Worm (Caenorhabditis elegans) whole organism, L4 larva: ENCODE data around the gene mxl-2.

Experiments used
- F44E2.7 ChIP-seq: fragments of 200-800 bp; sonication (Bioruptor generic); IDR thresholded peaks from 2 replicates; pipeline ENCODE4 v2.1.2; 2022; ENCODE audit warnings: missing genetic modification characterization, missing compliant biosample characterization
- ceh-20 ChIP-seq: fragments of 200-800 bp; sonication (Bioruptor generic); IDR thresholded peaks from 2 replicates; pipeline ENCODE4 v1.3.6; 2022; ENCODE audit warnings: missing genetic modification reagents, missing genetic modification characterization, missing compliant biosample characterization
- ceh-82 ChIP-seq: sonication (generic microtip); optimal IDR thresholded peaks from 2 replicates; lab custom pipeline; 2017; ENCODE audit warnings: missing biosample characterization, missing genetic modification characterization
- daf-12 ChIP-seq: fragments of 150-350 bp; optimal IDR thresholded peaks from 2 replicates; lab custom pipeline; 2014; ENCODE audit warnings: missing biosample characterization, missing genetic modification reagents, missing genetic modification characterization
- lin-29 ChIP-seq: fragments of 200-800 bp; sonication (Bioruptor generic); IDR thresholded peaks from 2 replicates; pipeline ENCODE4 v1.3.6; 2022; ENCODE audit warnings: missing genetic modification reagents, missing genetic modification characterization, missing compliant biosample characterization
- lin-39 ChIP-seq: fragments of 150-350 bp; optimal IDR thresholded peaks from 2 replicates; lab custom pipeline; 2014; ENCODE audit warnings: missing biosample characterization, missing genetic modification reagents, missing genetic modification characterization
- mes-2 ChIP-seq: sonication (generic microtip); optimal IDR thresholded peaks from 2 replicates; lab custom pipeline; 2016; ENCODE audit warnings: missing genotype, mild to moderate bottlenecking, missing genetic modification characterization, missing compliant biosample characterization; ENCODE audit not compliant: poor library complexity, severe bottlenecking
- pqm-1 ChIP-seq: sonication (generic microtip); optimal IDR thresholded peaks from 2 replicates; lab custom pipeline; 2017; ENCODE audit warnings: missing biosample characterization, missing genetic modification characterization
- zag-1 ChIP-seq: fragments of 150-350 bp; optimal IDR thresholded peaks from 2 replicates; lab custom pipeline; 2014; ENCODE audit warnings: missing biosample characterization, missing genetic modification characterization

- TF ChIP-seq ceh-82 (tag; lab: Kevin White, UChicago), result no peak
- TF ChIP-seq zag-1 (tag; lab: Kevin White, UChicago), result no peak
- no peak for TF ChIP-seq lin-39
- TF ChIP-seq mes-2 (tag; lab: Kevin White, UChicago), result no peak
- no peak for TF ChIP-seq lin-29 (GFP tag; lab: Robert Waterston, UW)
- no peak for TF ChIP-seq pqm-1 (tag; lab: Kevin White, UChicago)
- no peak for TF ChIP-seq ceh-20
- TF ChIP-seq F44E2.7 (GFP tag; lab: Robert Waterston, UW), result no peak
- TF ChIP-seq daf-12, result no peak
Observed at ce11 chrIII:149132-149531, 38.8 kb downstream of the mxl-2 start.
